Worm (Caenorhabditis elegans) whole organism, L1 larva: ENCODE data around the gene gst-24.
A peak's percentile ranks its signal among the peaks of the same experiment; 100 is the strongest.

Experiments
- C04F5.9 ChIP-seq: sonication (generic microtip); optimal IDR thresholded peaks from 2 replicates; lab custom pipeline; 2016; ENCODE audit warnings: missing genetic modification characterization, missing compliant biosample characterization
- C16A3.4 ChIP-seq: fragments of 150-350 bp; optimal IDR thresholded peaks from 2 replicates; lab custom pipeline; 2014; ENCODE audit warnings: missing biosample characterization, missing genetic modification characterization
- F16B12.6 ChIP-seq: fragments of 150-350 bp; optimal IDR thresholded peaks from 2 replicates; lab custom pipeline; 2014; ENCODE audit warnings: missing biosample characterization, missing genetic modification characterization
- blmp-1 ChIP-seq: fragments of 150-350 bp; optimal IDR thresholded peaks from 2 replicates; lab custom pipeline; 2014; ENCODE audit warnings: missing biosample characterization, missing genetic modification characterization
- ceh-63 ChIP-seq: fragments of 200-800 bp; sonication (Bioruptor generic); optimal IDR thresholded peaks from 2 replicates; lab custom pipeline; 2018; ENCODE audit warnings: mild to moderate bottlenecking, missing genetic modification characterization, missing compliant biosample characterization
- ceh-82 ChIP-seq, 3 experiments: fragments of 150-350 bp in 1 of 3; sonication (generic microtip) in 2 of 3; optimal IDR thresholded peaks; 2 replicates each; lab custom pipeline; 2014 to 2017; ENCODE audit warnings: missing biosample characterization in 3 of 3, missing genetic modification characterization in 3 of 3
- ceh-88 ChIP-seq: fragments of 200-800 bp; sonication (Bioruptor generic); IDR thresholded peaks from 2 replicates; pipeline ENCODE4 v1.3.6; 2022; ENCODE audit warnings: missing genetic modification characterization, missing compliant biosample characterization
- dpl-1 ChIP-seq, 3 experiments: fragments of 150-350 bp in 2 of 3; sonication (generic microtip) in 1 of 3; optimal IDR thresholded peaks; 2 replicates each; lab custom pipeline; 2014 to 2017; ENCODE audit warnings: missing biosample characterization in 3 of 3, missing genetic modification characterization in 3 of 3, missing genetic modification reagents in 3 of 3
- efl-1 ChIP-seq, 4 experiments: fragments of 150-350 bp; optimal IDR thresholded peaks in 3 of 4; peaks in 1 of 4; 1 replicate in 1 of 4; 2 replicates in 3 of 4; lab custom pipeline; 2014; ENCODE audit warnings: missing biosample characterization in 2 of 4, missing genetic modification characterization in 2 of 4, missing genetic modification reagents in 2 of 4
- egl-13 ChIP-seq: sonication (generic microtip); optimal IDR thresholded peaks from 2 replicates; lab custom pipeline; 2016; ENCODE audit warnings: missing genotype, missing genetic modification reagents, missing genetic modification characterization, missing compliant biosample characterization
- elt-3 ChIP-seq, 6 experiments: fragments of 150-350 bp in 1 of 6; sonication (generic microtip); optimal IDR thresholded peaks; 2 replicates each; lab custom pipeline; 2017 to 2018; ENCODE audit warnings: missing biosample characterization in 6 of 6, missing genetic modification characterization in 6 of 6, inconsistent platforms in 1 of 6
- ets-5 ChIP-seq: fragments of 200-800 bp; sonication (Bioruptor generic); IDR thresholded peaks from 2 replicates; pipeline ENCODE4 v1.3.6; 2022; ENCODE audit warnings: missing genetic modification characterization, missing compliant biosample characterization
- fkh-4 ChIP-seq: sonication (generic microtip); optimal IDR thresholded peaks from 2 replicates; lab custom pipeline; 2016; ENCODE audit warnings: missing compliant biosample characterization, missing genetic modification characterization, borderline replicate concordance
- fkh-8 ChIP-seq: sonication (generic microtip); optimal IDR thresholded peaks from 2 replicates; lab custom pipeline; 2016; ENCODE audit warnings: mild to moderate bottlenecking, missing genetic modification characterization, missing compliant biosample characterization
- hlh-17 ChIP-seq: fragments of 200-800 bp; sonication (Bioruptor generic); optimal IDR thresholded peaks from 2 replicates; lab custom pipeline; 2018; ENCODE audit warnings: missing genetic modification characterization, mild to moderate bottlenecking, missing compliant biosample characterization, moderate library complexity, borderline replicate concordance
- isw-1 ChIP-seq: fragments of 200-800 bp; sonication (Bioruptor generic); IDR thresholded peaks from 2 replicates; pipeline ENCODE4 v1.3.6; 2022; ENCODE audit warnings: missing genetic modification characterization, missing compliant biosample characterization
- jun-1 ChIP-seq: fragments of 150-350 bp; optimal IDR thresholded peaks from 2 replicates; lab custom pipeline; 2014; ENCODE audit warnings: missing biosample characterization, missing genetic modification reagents, missing genetic modification characterization
- lin-13 ChIP-seq: fragments of 150-350 bp; optimal IDR thresholded peaks from 2 replicates; lab custom pipeline; 2014; ENCODE audit warnings: missing biosample characterization, missing genetic modification reagents, missing genetic modification characterization
- lin-15B ChIP-seq: fragments of 150-350 bp; sonication (generic microtip); optimal IDR thresholded peaks from 3 replicates; lab custom pipeline; 2014; ENCODE audit warnings: missing biosample characterization, missing genetic modification characterization
- lin-35 ChIP-seq, 2 experiments: fragments of 150-350 bp; optimal IDR thresholded peaks; 2 replicates each; lab custom pipeline; 2014; ENCODE audit warnings: missing biosample characterization in 2 of 2, missing genetic modification characterization in 2 of 2, missing genetic modification reagents in 2 of 2
- lsy-2 ChIP-seq, 2 experiments: fragments of 150-350 bp; optimal IDR thresholded peaks; 2 replicates each; lab custom pipeline; 2014; ENCODE audit warnings: missing biosample characterization in 2 of 2, missing genetic modification characterization in 2 of 2
- mdl-1 ChIP-seq, 2 experiments: fragments of 150-350 bp; optimal IDR thresholded peaks; 2 replicates each; lab custom pipeline; 2014 to 2017; ENCODE audit warnings: missing biosample characterization in 2 of 2, missing genetic modification characterization in 2 of 2, inconsistent platforms in 1 of 2
- mep-1 ChIP-seq: fragments of 150-350 bp; optimal IDR thresholded peaks from 2 replicates; lab custom pipeline; 2014; ENCODE audit warnings: missing biosample characterization, missing genetic modification characterization
- nhr-19 ChIP-seq: fragments of 200-800 bp; sonication (Bioruptor generic); conservative IDR thresholded peaks from 2 replicates; pipeline ENCODE4 v1.3.6; 2022; ENCODE audit warnings: missing genetic modification characterization, missing compliant biosample characterization
- nhr-20 ChIP-seq: sonication (generic microtip); optimal IDR thresholded peaks from 2 replicates; lab custom pipeline; 2016; ENCODE audit warnings: mild to moderate bottlenecking, missing genetic modification characterization, missing compliant biosample characterization
- nhr-77 ChIP-seq: fragments of 150-350 bp; optimal IDR thresholded peaks from 2 replicates; lab custom pipeline; 2014; ENCODE audit warnings: missing biosample characterization, missing genetic modification characterization
- nhr-85 ChIP-seq: sonication (generic microtip); peaks from one replicate; lab custom pipeline; 2016; ENCODE audit warnings: missing genetic modification characterization, inconsistent platforms, missing compliant biosample characterization
- nhr-90 ChIP-seq: sonication (generic microtip); optimal IDR thresholded peaks from 2 replicates; lab custom pipeline; 2016; ENCODE audit warnings: mild to moderate bottlenecking, missing genetic modification characterization, missing compliant biosample characterization; ENCODE audit not compliant: poor library complexity
- pag-3 ChIP-seq: sonication (generic microtip); optimal IDR thresholded peaks from 2 replicates; lab custom pipeline; 2017; ENCODE audit warnings: missing genetic modification characterization, mild to moderate bottlenecking, missing compliant biosample characterization, antibody characterized with exemption, borderline replicate concordance; ENCODE audit not compliant: insufficient read depth
- rnt-1 ChIP-seq: sonication (generic microtip); optimal IDR thresholded peaks from 2 replicates; lab custom pipeline; 2016; ENCODE audit warnings: mild to moderate bottlenecking, missing genetic modification characterization, moderate library complexity, missing compliant biosample characterization
- skn-1 ChIP-seq: fragments of 150-350 bp; optimal IDR thresholded peaks from 2 replicates; lab custom pipeline; 2014; ENCODE audit warnings: missing biosample characterization, missing genetic modification characterization
- snpc-4 ChIP-seq: fragments of 150-350 bp; optimal IDR thresholded peaks from 2 replicates; lab custom pipeline; 2014; ENCODE audit warnings: missing biosample characterization, missing genetic modification characterization
- snu-23 ChIP-seq: sonication (generic microtip); optimal IDR thresholded peaks from 2 replicates; lab custom pipeline; 2016; ENCODE audit warnings: missing genetic modification characterization, missing compliant biosample characterization
- sox-4 ChIP-seq: sonication (generic microtip); optimal IDR thresholded peaks from 2 replicates; lab custom pipeline; 2016; ENCODE audit warnings: missing genetic modification characterization, missing compliant biosample characterization
- tbx-2 ChIP-seq: sonication (generic microtip); optimal IDR thresholded peaks from 2 replicates; lab custom pipeline; 2016; ENCODE audit warnings: missing genetic modification characterization, missing compliant biosample characterization
- unc-130 ChIP-seq: fragments of 150-350 bp; optimal IDR thresholded peaks from 2 replicates; lab custom pipeline; 2017; ENCODE audit warnings: missing biosample characterization, missing genetic modification characterization, inconsistent platforms
- unc-62 ChIP-seq: fragments of 150-350 bp; optimal IDR thresholded peaks from 2 replicates; lab custom pipeline; 2014; ENCODE audit warnings: missing biosample characterization, missing genetic modification reagents, missing genetic modification characterization
- unc-98 ChIP-seq: fragments of 200-800 bp; sonication (Bioruptor generic); IDR thresholded peaks from 2 replicates; pipeline ENCODE4 v1.3.6; 2022; ENCODE audit warnings: missing genetic modification characterization, missing compliant biosample characterization
- xbp-1 ChIP-seq: sonication (generic microtip); optimal IDR thresholded peaks from 2 replicates; lab custom pipeline; 2016; ENCODE audit warnings: missing genetic modification characterization, missing compliant biosample characterization

gst-24 gene

ce11 chrII:13575018-13575948 lies 35.9 kb downstream of the gst-24 start, which contains the start of the genes mrpl-37 and lin-38:
mrpl-37 (minus strand) TSS chrII:13575068.
lin-38 (plus strand) TSS chrII:13575925.
- peak; percentile 97 for TF ChIP-seq lin-15B (tag; lab: Kevin White, UChicago)
- peak; percentile 91 for TF ChIP-seq nhr-77 (tag; lab: Kevin White, UChicago)
- peak; percentile 78 for TF ChIP-seq C16A3.4 (tag; lab: Kevin White, UChicago)
- peak; percentile 75 for TF ChIP-seq fkh-8 (tag; lab: Kevin White, UChicago)
- peak; percentile 75 to 87 for TF ChIP-seq efl-1 (optimal IDR thresholded peaks at IDR 0.05; lab: Kevin White, UChicago)
- peak; percentile 75 to 95 for TF ChIP-seq efl-1 (GFP tag; optimal IDR thresholded peaks at IDR 0.05 in 1 of 2; lab: Kevin White, UChicago)
- no peak; the same call in 1 of the 2 replicates for TF ChIP-seq unc-98 (GFP tag; lab: Robert Waterston, UW)
- TF ChIP-seq dpl-1 (GFP tag; optimal IDR thresholded peaks at IDR 0.05; lab: Kevin White, UChicago) = peak; percentile 58 to 77 (median 69)
- TF ChIP-seq snpc-4 (tag; lab: Kevin White, UChicago) = peak; percentile 48
- peak; percentile 41 for TF ChIP-seq nhr-85 (tag; lab: Kevin White, UChicago)
- TF ChIP-seq ets-5 (GFP tag; lab: Robert Waterston, UW) = no peak
- peak in 2 of 3 experiments; percentile 10 to 81 for TF ChIP-seq ceh-82 (tag; optimal IDR thresholded peaks at IDR 0.05; lab: Kevin White, UChicago)
- TF ChIP-seq isw-1 (GFP tag; lab: Robert Waterston, UW) = peak; percentile 32; the same call in 1 of the 2 replicates
- peak; percentile 28 for TF ChIP-seq jun-1
- peak; percentile 54 for TF ChIP-seq tbx-2 (tag; lab: Kevin White, UChicago)
- TF ChIP-seq lin-35 (GFP tag; optimal IDR thresholded peaks at IDR 0.05; lab: Kevin White, UChicago) = peak; percentile 80 to 83
- no peak for TF ChIP-seq nhr-20 (tag; lab: Kevin White, UChicago)
- TF ChIP-seq ceh-63 (GFP tag; lab: Kevin White, UChicago) = no peak
- no peak for TF ChIP-seq fkh-4 (tag; lab: Kevin White, UChicago)
- TF ChIP-seq mdl-1 (tag; optimal IDR thresholded peaks at IDR 0.05; lab: Kevin White, UChicago) = peak in 1 of 2 experiments; percentile 49
- TF ChIP-seq ceh-88 = peak; percentile 38; the same call in 1 of the 2 replicates
- peak; percentile 54 for TF ChIP-seq xbp-1
- TF ChIP-seq nhr-90 (tag; lab: Kevin White, UChicago) = peak; percentile 9
- no peak for TF ChIP-seq unc-62 (GFP tag; lab: Kevin White, UChicago)
- TF ChIP-seq hlh-17 = no peak
- TF ChIP-seq lsy-2 (tag; optimal IDR thresholded peaks at IDR 0.05; lab: Kevin White, UChicago) = peak; percentile 60 to 85
- peak; percentile 78 for TF ChIP-seq snu-23 (GFP tag; lab: Kevin White, UChicago)
- TF ChIP-seq blmp-1 (tag; lab: Kevin White, UChicago) = peak; percentile 23
- peak; percentile 63 for TF ChIP-seq F16B12.6 (tag; lab: Kevin White, UChicago)
- TF ChIP-seq rnt-1 (tag; lab: Kevin White, UChicago) = no peak
- no peak for TF ChIP-seq C04F5.9 (tag; lab: Kevin White, UChicago)
- TF ChIP-seq pag-3 (tag; lab: Kevin White, UChicago) = no peak
- peak; percentile 84 for TF ChIP-seq skn-1
- no peak for TF ChIP-seq sox-4 (tag; lab: Kevin White, UChicago)
- peak; percentile 65 for TF ChIP-seq lin-13 (GFP tag; lab: Kevin White, UChicago)
- TF ChIP-seq mep-1 (tag; lab: Kevin White, UChicago) = peak; percentile 56
- TF ChIP-seq elt-3 (tag; optimal IDR thresholded peaks at IDR 0.05; lab: Kevin White, UChicago) = peak in 1 of 6 experiments; percentile 27
- TF ChIP-seq nhr-19 (GFP tag; lab: Robert Waterston, UW) = peak; percentile 53
- TF ChIP-seq egl-13 (tag; lab: Kevin White, UChicago) = peak; percentile 35
- peak; percentile 60 for TF ChIP-seq unc-130 (tag; lab: Kevin White, UChicago)
